Fruit fly (Drosophila melanogaster) whole organism, wandering third instar larva: ENCODE data around the gene CG7465.

Source experiments
- Abd-B ChIP-seq: fragments of >200 bp; optimal IDR thresholded peaks from 2 replicates; lab custom pipeline; 2017; ENCODE audit warnings: missing biosample characterization, missing genetic modification characterization
- CG9705 ChIP-seq: fragments of 200-800 bp; sonication (Bioruptor generic); optimal IDR thresholded peaks from 2 replicates; lab custom pipeline; 2018; ENCODE audit warnings: missing biosample characterization, mild to moderate bottlenecking, missing genetic modification characterization
- CrebA ChIP-seq: fragments of 200-800 bp; sonication (Bioruptor generic); optimal IDR thresholded peaks from 2 replicates; lab custom pipeline; 2016; ENCODE audit warnings: missing biosample characterization, mild to moderate bottlenecking, missing genetic modification characterization, borderline replicate concordance
- Dfd ChIP-seq: fragments of >200 bp; optimal IDR thresholded peaks from 2 replicates; lab custom pipeline; 2017; ENCODE audit warnings: missing biosample characterization, missing genetic modification characterization
- GATAd ChIP-seq: sonication (Bioruptor generic); optimal IDR thresholded peaks from 2 replicates; lab custom pipeline; 2016; ENCODE audit warnings: missing biosample characterization, missing genetic modification characterization
- HLH106 ChIP-seq: fragments of 200-800 bp; optimal IDR thresholded peaks from 3 replicates; lab custom pipeline; 2019; ENCODE audit warnings: missing biosample characterization, mild to moderate bottlenecking, missing genetic modification characterization, moderate library complexity
- Hnf4 ChIP-seq: fragments of 200-800 bp; sonication (Bioruptor generic); optimal IDR thresholded peaks from 2 replicates; lab custom pipeline; 2016; ENCODE audit warnings: missing biosample characterization, mild to moderate bottlenecking, missing genetic modification characterization
- Hr78 ChIP-seq: fragments of >200 bp; optimal IDR thresholded peaks from 2 replicates; lab custom pipeline; 2017; ENCODE audit warnings: missing biosample characterization, missing genetic modification characterization
- Jra ChIP-seq: sonication (Bioruptor generic); optimal IDR thresholded peaks from 2 replicates; lab custom pipeline; 2016; ENCODE audit warnings: missing biosample characterization, missing genetic modification characterization
- Mio ChIP-seq: sonication (Bioruptor generic); optimal IDR thresholded peaks from 2 replicates; lab custom pipeline; 2016; ENCODE audit warnings: missing biosample characterization, missing genetic modification characterization
- Myc ChIP-seq: fragments of >200 bp; optimal IDR thresholded peaks from 2 replicates; lab custom pipeline; 2017
- N ChIP-seq: fragments of >200 bp; optimal IDR thresholded peaks from 2 replicates; lab custom pipeline; 2018; ENCODE audit warnings: missing biosample characterization, missing external identifiers, missing genetic modification characterization
- OdsH ChIP-seq: fragments of 200-800 bp; sonication (Bioruptor generic); optimal IDR thresholded peaks from 2 replicates; lab custom pipeline; 2016; ENCODE audit warnings: missing biosample characterization, mild to moderate bottlenecking, missing genetic modification characterization
- Sp1 ChIP-seq: fragments of 200-800 bp; sonication (Bioruptor generic); optimal IDR thresholded peaks from 3 replicates; lab custom pipeline; 2019; ENCODE audit warnings: missing biosample characterization, mild to moderate bottlenecking, missing genetic modification characterization, moderate library complexity
- Vsx2 ChIP-seq: fragments of 200-300, 225-300 bp; sonication (Bioruptor generic); optimal IDR thresholded peaks from 2 replicates; lab custom pipeline; 2018; ENCODE audit warnings: missing biosample characterization, missing genetic modification characterization; ENCODE audit not compliant: partially characterized antibody
- br ChIP-seq: fragments of 200-800 bp; sonication (Bioruptor generic); optimal IDR thresholded peaks from 2 replicates; lab custom pipeline; 2016; ENCODE audit warnings: missing biosample characterization, missing genetic modification characterization
- brk ChIP-seq: fragments of 200-800 bp; sonication (Bioruptor generic); optimal IDR thresholded peaks from 2 replicates; lab custom pipeline; 2016; ENCODE audit warnings: missing biosample characterization, mild to moderate bottlenecking, missing genetic modification characterization
- dl ChIP-seq, 2 experiments: fragments of 175-275, 200-275 bp in 1 of 2; fragments of 200-275 bp in 1 of 2; sonication (Bioruptor generic); optimal IDR thresholded peaks; lab custom pipeline; 2018; ENCODE audit warnings: mild to moderate bottlenecking in 2 of 2, missing biosample characterization in 2 of 2, missing genetic modification characterization in 2 of 2, moderate library complexity in 2 of 2; ENCODE audit not compliant: partially characterized antibody in 2 of 2, insufficient read depth in 1 of 2
- dmrt93B ChIP-seq: fragments of 200-800 bp; sonication (Bioruptor generic); optimal IDR thresholded peaks from 2 replicates; lab custom pipeline; 2018; ENCODE audit warnings: missing biosample characterization, mild to moderate bottlenecking, missing genetic modification characterization
- foxo ChIP-seq, 2 experiments: fragments of 200-800 bp; sonication (Bioruptor generic); optimal IDR thresholded peaks; 2 replicates in 1 of 2; 3 replicates in 1 of 2; lab custom pipeline; 2016 to 2017; ENCODE audit warnings: missing biosample characterization in 2 of 2, missing genetic modification characterization in 2 of 2
- fru ChIP-seq: fragments of 200-800 bp; sonication (Bioruptor generic); optimal IDR thresholded peaks from 3 replicates; lab custom pipeline; 2016; ENCODE audit warnings: missing biosample characterization, mild to moderate bottlenecking, missing genetic modification characterization
- h ChIP-seq: fragments of 200-800 bp; sonication (Bioruptor generic); optimal IDR thresholded peaks from 3 replicates; lab custom pipeline; 2016; ENCODE audit warnings: missing biosample characterization, mild to moderate bottlenecking, missing genetic modification characterization
- jim ChIP-seq: fragments of 175-275, 200-325 bp; sonication (Bioruptor generic); optimal IDR thresholded peaks from 2 replicates; lab custom pipeline; 2016; ENCODE audit warnings: missing biosample characterization, mild to moderate bottlenecking, missing genetic modification characterization
- lola ChIP-seq: fragments of >200 bp; optimal IDR thresholded peaks from 2 replicates; lab custom pipeline; 2017; ENCODE audit warnings: missing biosample characterization, missing genetic modification characterization
- pan ChIP-seq: fragments of >200 bp; optimal IDR thresholded peaks from 2 replicates; lab custom pipeline; 2017
- rgr ChIP-seq: fragments of 200-800 bp; sonication (Bioruptor generic); optimal IDR thresholded peaks from 3 replicates; lab custom pipeline; 2016; ENCODE audit warnings: missing biosample characterization, mild to moderate bottlenecking, missing genetic modification characterization
- sv ChIP-seq: fragments of 200-800 bp; sonication (Bioruptor generic); optimal IDR thresholded peaks from 3 replicates; lab custom pipeline; 2016; ENCODE audit warnings: missing biosample characterization, missing genetic modification characterization
- tai ChIP-seq: sonication (Bioruptor generic); optimal IDR thresholded peaks from 2 replicates; lab custom pipeline; 2016; ENCODE audit warnings: missing biosample characterization, missing genetic modification characterization
- usp ChIP-seq: fragments of >200 bp; optimal IDR thresholded peaks from 2 replicates; lab custom pipeline; 2017; ENCODE audit warnings: missing biosample characterization, missing genetic modification characterization
- woc ChIP-seq: sonication (Bioruptor generic); optimal IDR thresholded peaks from 2 replicates; lab custom pipeline; 2016; ENCODE audit warnings: missing biosample characterization, mild to moderate bottlenecking, missing genetic modification characterization

CG7465 gene

DNA sequence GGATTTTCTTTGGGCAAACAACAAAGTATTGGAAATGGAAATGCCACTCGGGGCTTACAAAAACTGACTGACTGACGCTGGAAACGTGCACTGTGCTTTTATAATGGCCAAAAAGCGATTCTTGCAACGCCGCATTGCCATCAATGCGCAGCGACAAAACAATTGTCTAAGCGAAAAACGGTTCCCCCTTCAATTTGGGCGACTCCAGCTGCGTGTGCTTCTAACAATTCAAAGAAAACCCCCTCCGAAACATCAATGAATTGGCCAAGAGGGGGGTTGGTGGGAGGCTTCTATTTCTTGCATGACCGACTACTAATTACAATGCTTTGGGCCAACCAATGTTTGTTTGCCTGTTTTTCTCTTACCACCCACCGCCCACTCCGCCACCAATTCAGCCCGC is 17.6 kb downstream of the CG7465 start, which contains the start of gene CG13721:
CG13721 (minus strand) TSS at position 101 of the 400 bp plus-strand sequence.
- TF ChIP-seq fru (GFP tag; lab: Kevin White, UChicago) (no peak), Vsx2 (GFP tag; lab: Kevin White, UChicago) (no peak), CG9705 (GFP tag; lab: Kevin White, UChicago) (no peak), Abd-B (GFP tag; lab: Kevin White, UChicago) (no peak), jim (no peak), Jra (GFP tag; lab: Kevin White, UChicago) (no peak)
- TF ChIP-seq, all 38 proteins: peak for 0

DNA sequence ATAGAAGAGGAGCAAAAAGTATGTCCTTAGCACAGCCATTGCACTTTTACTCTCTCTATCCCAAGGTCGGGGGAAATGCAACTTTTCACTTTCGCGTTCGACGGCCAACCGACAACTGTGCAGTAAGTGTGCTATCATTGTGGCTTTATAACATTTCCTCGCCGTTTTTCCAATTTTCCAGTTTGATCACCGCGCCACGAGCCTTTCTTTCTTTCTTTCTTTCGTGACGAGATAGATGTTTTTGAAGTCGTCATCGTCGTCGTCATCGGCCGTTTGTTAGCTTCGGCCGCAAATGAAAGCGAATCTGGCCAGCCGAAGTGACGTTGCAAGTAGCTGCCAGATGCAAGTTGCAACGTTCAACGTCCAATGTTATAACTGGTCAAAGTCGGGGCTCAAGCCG is 20.3 kb downstream of the CG7465 start, which contains the start of gene CG13720:
CG13720 (minus strand) TSS at position 101 of the 400 bp plus-strand sequence.
- no peak for TF ChIP-seq brk (GFP tag; lab: Kevin White, UChicago)
- TF ChIP-seq woc (GFP tag; lab: Kevin White, UChicago): no peak
- TF ChIP-seq Dfd (GFP tag; lab: Kevin White, UChicago): no peak
- no peak for TF ChIP-seq dl (GFP tag; optimal IDR thresholded peaks at IDR 0.05; lab: Kevin White, UChicago; ENCODE audit: insufficient read depth in 1 of 2, partially characterized antibody in 2 of 2)
- TF ChIP-seq lola (GFP tag; lab: Kevin White, UChicago): no peak
- TF ChIP-seq Myc (lab: Kevin White, UChicago): no peak
- no peak for TF ChIP-seq GATAd (GFP tag; lab: Kevin White, UChicago)
- TF ChIP-seq pan (lab: Kevin White, UChicago): no peak
- TF ChIP-seq foxo (GFP tag; optimal IDR thresholded peaks at IDR 0.05; lab: Kevin White, UChicago): no peak
- no peak for TF ChIP-seq Mio
- TF ChIP-seq rgr (GFP tag; lab: Kevin White, UChicago): no peak
- no peak for TF ChIP-seq Abd-B (GFP tag; lab: Kevin White, UChicago)
- no peak for TF ChIP-seq OdsH (GFP tag; lab: Kevin White, UChicago)
- no peak for TF ChIP-seq dmrt93B (GFP tag; lab: Kevin White, UChicago)
- no peak for TF ChIP-seq jim
- TF ChIP-seq fru (GFP tag; lab: Kevin White, UChicago): no peak
- no peak for TF ChIP-seq HLH106 (tag; lab: Kevin White, UChicago)

- TF ChIP-seq Vsx2 (GFP tag; lab: Kevin White, UChicago): no peak
- no peak for TF ChIP-seq sv
- TF ChIP-seq N (GFP tag; lab: Kevin White, UChicago): no peak
- no peak for TF ChIP-seq fru (GFP tag; lab: Kevin White, UChicago)
- no peak for TF ChIP-seq Myc (lab: Kevin White, UChicago)
Measured at dm6 chr3L:4501406-4501805, 21.3 kb downstream of the CG7465 start.

dm6 chr3L:4507846-4508245 is 27.8 kb downstream of the CG7465 start:
- TF ChIP-seq Dfd (GFP tag; lab: Kevin White, UChicago): no peak
- TF ChIP-seq foxo (GFP tag; optimal IDR thresholded peaks at IDR 0.05; lab: Kevin White, UChicago): no peak
- TF ChIP-seq h: no peak
- TF ChIP-seq pan (lab: Kevin White, UChicago): no peak
- no peak for TF ChIP-seq Hr78 (GFP tag; lab: Kevin White, UChicago)
- TF ChIP-seq OdsH (GFP tag; lab: Kevin White, UChicago): no peak
- no peak for TF ChIP-seq lola (GFP tag; lab: Kevin White, UChicago)
- TF ChIP-seq woc (GFP tag; lab: Kevin White, UChicago): no peak
- TF ChIP-seq Sp1 (GFP tag; lab: Kevin White, UChicago): no peak
- no peak for TF ChIP-seq HLH106 (tag; lab: Kevin White, UChicago)
- no peak for TF ChIP-seq jim
- no peak for TF ChIP-seq usp
- TF ChIP-seq dmrt93B (GFP tag; lab: Kevin White, UChicago): no peak
- TF ChIP-seq Mio: no peak
- TF ChIP-seq Jra (GFP tag; lab: Kevin White, UChicago): no peak

DNA sequence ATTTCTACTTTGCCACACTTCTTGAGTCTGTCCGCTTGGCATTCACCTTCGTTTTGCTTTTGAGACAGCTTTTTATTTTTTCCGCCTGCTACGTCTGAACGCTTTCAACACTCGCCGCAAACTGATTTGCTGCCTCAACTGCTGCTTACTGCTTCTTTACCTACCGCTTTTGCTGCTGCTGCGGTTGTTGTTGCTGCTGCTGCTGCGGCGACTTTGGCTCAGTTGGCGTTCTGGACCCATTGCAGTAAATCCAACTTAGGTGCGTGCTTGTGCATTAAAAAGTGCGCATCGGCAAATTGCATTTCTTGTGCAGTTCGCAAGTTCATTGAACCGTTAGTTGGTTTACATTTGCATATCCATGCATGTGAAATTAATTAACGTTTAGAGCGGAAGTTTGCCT is 28.2 kb downstream of the CG7465 start, which contains the start of gene NT1:
NT1 (minus strand) TSS at position 127 of the 400 bp plus-strand sequence.
- TF ChIP-seq foxo (GFP tag; optimal IDR thresholded peaks at IDR 0.05; lab: Kevin White, UChicago) (no peak), Hnf4 (GFP tag; lab: Kevin White, UChicago) (no peak), woc (GFP tag; lab: Kevin White, UChicago) (no peak), usp (no peak), brk (GFP tag; lab: Kevin White, UChicago) (no peak), h (no peak), Sp1 (GFP tag; lab: Kevin White, UChicago) (no peak), Abd-B (GFP tag; lab: Kevin White, UChicago) (no peak), fru (GFP tag; lab: Kevin White, UChicago) (no peak), Jra (GFP tag; lab: Kevin White, UChicago) (no peak), br (no peak), GATAd (GFP tag; lab: Kevin White, UChicago) (no peak), OdsH (GFP tag; lab: Kevin White, UChicago) (no peak), Hr78 (GFP tag; lab: Kevin White, UChicago) (no peak), CrebA (GFP tag; lab: Kevin White, UChicago) (no peak), tai (GFP tag; lab: Kevin White, UChicago) (no peak), sv (no peak), dl (GFP tag; optimal IDR thresholded peaks at IDR 0.05; lab: Kevin White, UChicago; ENCODE audit: insufficient read depth in 1 of 2, partially characterized antibody in 2 of 2) (no peak)
- TF ChIP-seq, all 38 proteins: peak for 0
